Worm (Caenorhabditis elegans): ENCODE measurements around the gene pcyt-1.

The pcyt-1 gene

DNA sequence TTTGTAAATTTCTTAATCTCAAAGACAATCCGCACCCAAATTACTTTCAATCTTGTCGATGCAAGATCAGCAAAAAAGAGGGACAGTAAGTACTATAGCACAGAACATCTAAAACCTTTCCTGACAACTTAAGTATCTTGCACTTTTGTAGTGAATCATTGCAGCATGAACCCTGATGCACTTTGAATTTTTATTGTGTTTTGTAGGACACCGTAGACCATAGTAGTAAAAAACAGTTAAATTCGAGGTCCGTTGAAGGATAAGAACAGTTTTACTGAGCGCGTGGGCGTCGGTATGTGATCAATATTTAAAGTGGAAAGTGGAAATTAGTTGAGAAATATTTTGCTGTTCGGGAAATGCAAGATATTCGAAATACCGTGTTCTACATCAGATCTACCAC, 10.1 kb downstream of the pcyt-1 start:
- TF ChIP-seq snpc-4 (tag; optimal IDR thresholded peaks at IDR 0.05) (no peak), nhr-77 (tag; optimal IDR thresholded peaks at IDR 0.05) (no peak), nhr-28 (tag; optimal IDR thresholded peaks at IDR 0.05) (no peak), fos-1 (tag; optimal IDR thresholded peaks at IDR 0.05) (no peak), ztf-4 (tag; optimal IDR thresholded peaks at IDR 0.05) (no peak), R02D3.7 (tag; optimal IDR thresholded peaks at IDR 0.05) (no peak), fkh-2 (tag; optimal IDR thresholded peaks at IDR 0.05) (no peak)

ce11 chrX:7583930-7584329, 11.8 kb downstream of the pcyt-1 start:
- TF ChIP-seq R02D3.7 (tag; optimal IDR thresholded peaks at IDR 0.05) (no peak), skn-1 (tag; optimal IDR thresholded peaks at IDR 0.05) (no peak), fkh-10 (GFP tag; optimal IDR thresholded peaks at IDR 0.05) (no peak), elt-2 (tag; optimal IDR thresholded peaks at IDR 0.05) (no peak), nhr-28 (tag; optimal IDR thresholded peaks at IDR 0.05) (no peak), zag-1 (tag; optimal IDR thresholded peaks at IDR 0.05) (no peak), nhr-43 (tag; optimal IDR thresholded peaks at IDR 0.05; ENCODE audit: poor library complexity, severe bottlenecking) (no peak), pqm-1 (tag; optimal IDR thresholded peaks at IDR 0.05) (no peak), nhr-11 (tag; optimal IDR thresholded peaks at IDR 0.05) (no peak), egl-27 (tag; optimal IDR thresholded peaks at IDR 0.05) (no peak), snpc-4 (tag; optimal IDR thresholded peaks at IDR 0.05) (no peak), nhr-77 (tag; optimal IDR thresholded peaks at IDR 0.05) (no peak), aly-2 (tag; optimal IDR thresholded peaks at IDR 0.05) (no peak), ama-1 (optimal IDR thresholded peaks at IDR 0.05) (no peak), nhr-12 (tag; optimal IDR thresholded peaks at IDR 0.05) (no peak), mdl-1 (tag; optimal IDR thresholded peaks at IDR 0.05) (no peak), unc-39 (tag; optimal IDR thresholded peaks at IDR 0.05) (no peak), nfya-1 (tag; optimal IDR thresholded peaks at IDR 0.05; ENCODE audit: insufficient read depth) (no peak), nhr-237 (tag; optimal IDR thresholded peaks at IDR 0.05) (no peak), mml-1 (tag; optimal IDR thresholded peaks at IDR 0.05) (no peak)

DNA sequence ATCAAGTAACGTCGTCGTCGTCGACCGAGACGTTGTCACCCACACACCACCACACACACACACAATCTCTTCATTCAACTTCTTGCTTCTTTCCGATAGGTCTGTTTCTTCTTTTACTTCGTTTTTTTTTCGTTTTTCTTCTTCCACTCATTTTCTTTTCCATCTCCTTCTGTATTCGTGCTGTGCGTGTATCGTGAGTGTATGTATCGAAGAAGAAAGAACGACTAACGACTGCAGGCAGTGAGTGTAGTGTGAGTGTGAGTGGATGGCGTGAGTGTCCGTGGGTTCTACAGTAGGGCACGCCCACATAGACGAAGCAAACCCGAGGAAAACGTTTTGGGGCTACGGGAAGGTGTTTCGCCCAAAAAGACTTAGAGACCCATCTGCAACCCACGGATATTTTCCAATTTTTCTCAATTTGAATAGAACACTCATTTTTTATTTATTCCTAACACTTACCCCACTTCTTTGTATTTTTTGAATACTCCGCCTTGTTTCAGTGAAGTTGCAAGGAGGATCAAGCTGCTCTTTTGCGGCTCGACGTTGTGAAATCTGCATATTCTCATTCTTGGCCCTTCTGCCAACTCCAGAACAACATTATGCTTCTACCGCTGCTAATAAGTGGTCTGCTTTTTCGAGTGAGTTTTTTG, 13.6 kb downstream of the pcyt-1 start, which contains the start of gene adt-2:
TSS of gene adt-2 (plus strand) at position 600 of the 650 bp plus-strand sequence.
- TF ChIP-seq lin-15B (tag; optimal IDR thresholded peaks at IDR 0.05) (no peak), unc-62 (GFP tag; optimal IDR thresholded peaks at IDR 0.05) (no peak), ceh-16 (tag; optimal IDR thresholded peaks at IDR 0.05) (no peak), R02D3.7 (tag; optimal IDR thresholded peaks at IDR 0.05) (no peak), hmg-11 (tag; optimal IDR thresholded peaks at IDR 0.05) (no peak), nhr-237 (tag; optimal IDR thresholded peaks at IDR 0.05) (no peak), egl-27 (tag; optimal IDR thresholded peaks at IDR 0.05) (no peak), elt-2 (tag; optimal IDR thresholded peaks at IDR 0.05) (no peak), nhr-77 (tag; optimal IDR thresholded peaks at IDR 0.05) (no peak), nhr-43 (tag; optimal IDR thresholded peaks at IDR 0.05; ENCODE audit: poor library complexity, severe bottlenecking) (peak; percentile 9), nhr-67 (tag; optimal IDR thresholded peaks at IDR 0.05) (no peak), eor-1 (tag; optimal IDR thresholded peaks at IDR 0.05) (no peak), pha-4 (tag; optimal IDR thresholded peaks at IDR 0.05) (no peak), nhr-25 (tag; optimal IDR thresholded peaks at IDR 0.05) (peak; percentile 83), lsy-12 (tag; optimal IDR thresholded peaks at IDR 0.05) (no peak), nhr-76 (tag; optimal IDR thresholded peaks at IDR 0.05) (no peak), tbx-2 (tag; optimal IDR thresholded peaks at IDR 0.05) (no peak), skn-1 (tag; optimal IDR thresholded peaks at IDR 0.05) (no peak), ZK546.5 (tag; optimal IDR thresholded peaks at IDR 0.05) (no peak), egl-5 (tag; optimal IDR thresholded peaks at IDR 0.05) (no peak), ceh-28 (tag; optimal IDR thresholded peaks at IDR 0.05) (peak; percentile 1), nfya-1 (tag; optimal IDR thresholded peaks at IDR 0.05; ENCODE audit: insufficient read depth) (peak; percentile 3), nhr-23 (tag; optimal IDR thresholded peaks at IDR 0.05) (peak; percentile 78)

DNA sequence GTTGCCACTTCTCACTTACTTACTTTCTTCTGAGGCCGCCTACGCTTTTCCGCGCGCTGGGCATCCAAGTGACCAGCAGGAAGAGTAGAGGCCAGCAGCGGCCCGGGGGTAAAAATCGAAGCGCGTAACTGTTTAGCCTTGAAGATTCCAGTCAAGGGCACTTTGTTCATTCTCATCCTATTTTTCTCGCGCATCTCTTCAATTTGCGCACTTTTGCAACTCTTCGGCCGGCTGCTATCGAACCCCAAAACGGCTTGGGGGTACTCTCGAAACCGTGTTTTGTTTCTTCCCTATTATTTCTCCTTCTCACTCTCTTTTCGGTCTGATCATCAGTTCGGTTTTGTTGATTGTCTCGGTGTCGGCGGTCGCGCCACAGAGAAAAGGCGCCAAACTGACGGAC, 14.4 kb downstream of the pcyt-1 start:
- TF ChIP-seq nhr-23 (tag; optimal IDR thresholded peaks at IDR 0.05) (peak; percentile 42), nfya-1 (tag; optimal IDR thresholded peaks at IDR 0.05; ENCODE audit: insufficient read depth) (no peak), ceh-28 (tag; optimal IDR thresholded peaks at IDR 0.05) (peak; percentile 32), daf-12 (tag; optimal IDR thresholded peaks at IDR 0.05) (no peak), nhr-25 (tag; optimal IDR thresholded peaks at IDR 0.05) (peak; percentile 47), lin-39 (tag; optimal IDR thresholded peaks at IDR 0.05) (no peak), ama-1 (optimal IDR thresholded peaks at IDR 0.05) (peak; percentile 53), sea-2 (GFP tag; optimal IDR thresholded peaks at IDR 0.05) (no peak)
